Fruit fly (Drosophila melanogaster): ENCODE results near the gene lcs.

dm6 chrX:21396860-21397459 is at the start of gene lcs:
- TF ChIP-seq ttk (optimal IDR thresholded peaks at IDR 0.05) (no peak), h (optimal IDR thresholded peaks at IDR 0.05) (no peak), Myc (optimal IDR thresholded peaks at IDR 0.05) (no peak)

Data from Kc167 (cell line).